Fruit fly (Drosophila melanogaster) whole organism, embryonic: ENCODE measurements around the gene pck.

Source experiments
- Antp ChIP-seq: fragments of 200-800 bp; sonication (Bioruptor generic); optimal IDR thresholded peaks from 3 replicates; lab custom pipeline; 2016; ENCODE audit warnings: missing biosample characterization, missing genetic modification characterization
- CG12104 ChIP-seq: fragments of 200-800 bp; sonication (Bioruptor generic); optimal IDR thresholded peaks from 3 replicates; lab custom pipeline; 2016; ENCODE audit warnings: missing biosample characterization, missing genetic modification characterization
- CG13775 ChIP-seq: fragments of 200-800 bp; sonication (Bioruptor generic); optimal IDR thresholded peaks from 3 replicates; lab custom pipeline; 2017; ENCODE audit warnings: missing biosample characterization, mild to moderate bottlenecking, missing genetic modification characterization
- CG15514 ChIP-seq: fragments of 200-800 bp; sonication (Bioruptor generic); optimal IDR thresholded peaks from 3 replicates; lab custom pipeline; 2017; ENCODE audit warnings: missing biosample characterization, missing genetic modification characterization, mild to moderate bottlenecking, moderate library complexity, missing genetic modification reagents
- CG17361 ChIP-seq: fragments of 200-800 bp; sonication (Bioruptor generic); IDR thresholded peaks from 3 replicates; pipeline ENCODE4 v1.3.6; 2022; ENCODE audit warnings: missing biosample characterization, missing genetic modification characterization
- CG17829 ChIP-seq: fragments of 200-800 bp; optimal IDR thresholded peaks from 2 replicates; lab custom pipeline; 2019; ENCODE audit warnings: missing biosample characterization, mild to moderate bottlenecking, missing genetic modification characterization, moderate library complexity
- CG17912 ChIP-seq: fragments of 200-800 bp; sonication (Bioruptor generic); optimal IDR thresholded peaks from 2 replicates; lab custom pipeline; 2018; ENCODE audit warnings: missing biosample characterization, mild to moderate bottlenecking, missing genetic modification characterization
- CG2875 ChIP-seq: fragments of 200-800 bp; sonication (Bioruptor generic); optimal IDR thresholded peaks from 2 replicates; lab custom pipeline; 2017; ENCODE audit warnings: missing biosample characterization, mild to moderate bottlenecking, missing genetic modification characterization, missing genetic modification reagents
- CG3995 ChIP-seq: fragments of 200-800 bp; sonication (Bioruptor generic); optimal IDR thresholded peaks from 3 replicates; lab custom pipeline; 2016; ENCODE audit warnings: missing biosample characterization, missing genetic modification characterization
- CG42726 ChIP-seq: fragments of 200-800 bp; sonication (Bioruptor generic); IDR thresholded peaks from 2 replicates; pipeline ENCODE4 v1.3.6; 2022; ENCODE audit warnings: missing biosample characterization, missing genetic modification characterization; ENCODE audit not compliant: partially characterized antibody
- CG4617 ChIP-seq: fragments of 200-800 bp; sonication (Bioruptor generic); optimal IDR thresholded peaks from 3 replicates; lab custom pipeline; 2016; ENCODE audit warnings: missing biosample characterization, missing genetic modification characterization, borderline replicate concordance
- CG6254 ChIP-seq: fragments of 200-800 bp; sonication (Bioruptor generic); optimal IDR thresholded peaks from 3 replicates; lab custom pipeline; 2017; ENCODE audit warnings: mild to moderate bottlenecking, missing biosample characterization, missing genetic modification reagents, missing genetic modification characterization
- CG6791 ChIP-seq: fragments of 200-800 bp; sonication (Bioruptor generic); IDR thresholded peaks from 3 replicates; pipeline ENCODE4 v1.3.6; 2022; ENCODE audit warnings: missing biosample characterization, missing genetic modification characterization; ENCODE audit not compliant: partially characterized antibody
- CG7963 ChIP-seq: fragments of 200-800 bp; sonication (Bioruptor generic); IDR thresholded peaks from 3 replicates; pipeline ENCODE4 v1.3.6; 2022; ENCODE audit warnings: missing biosample characterization, missing genetic modification characterization; ENCODE audit not compliant: partially characterized antibody
- Dll ChIP-seq: fragments of 200-800 bp; sonication (Bioruptor generic); IDR thresholded peaks from 4 replicates; pipeline ENCODE4 v1.3.6; 2022; ENCODE audit warnings: missing biosample characterization, missing genetic modification characterization; ENCODE audit not compliant: partially characterized antibody
- Drgx ChIP-seq: fragments of 200-800 bp; sonication (Bioruptor generic); IDR thresholded peaks from 2 replicates; pipeline ENCODE4 v1.3.6; 2022; ENCODE audit warnings: missing biosample characterization, missing genetic modification characterization
- E2f2 ChIP-seq: fragments of 200-800 bp; sonication (Bioruptor generic); IDR thresholded peaks from 2 replicates; pipeline ENCODE4 v1.3.6; 2022; ENCODE audit warnings: missing biosample characterization, missing genetic modification characterization
- Ets97D ChIP-seq: fragments of 200-800 bp; sonication (Bioruptor generic); optimal IDR thresholded peaks from 3 replicates; lab custom pipeline; 2016; ENCODE audit warnings: missing biosample characterization, missing genetic modification characterization
- HHEX ChIP-seq: fragments of 200-800 bp; sonication (Bioruptor generic); optimal IDR thresholded peaks from 3 replicates; lab custom pipeline; 2017; ENCODE audit warnings: missing biosample characterization, mild to moderate bottlenecking, missing genetic modification characterization, missing genetic modification reagents
- HmgD ChIP-seq: fragments of 200-800 bp; sonication (Bioruptor generic); optimal IDR thresholded peaks from 3 replicates; lab custom pipeline; 2016; ENCODE audit warnings: missing biosample characterization, missing genetic modification characterization
- HmgZ ChIP-seq: fragments of 200-800 bp; sonication (Bioruptor generic); optimal IDR thresholded peaks from 2 replicates; lab custom pipeline; 2018; ENCODE audit warnings: missing biosample characterization, mild to moderate bottlenecking, missing genetic modification characterization
- Hmr ChIP-seq: fragments of 200-800 bp; sonication (Bioruptor generic); optimal IDR thresholded peaks from 3 replicates; lab custom pipeline; 2017; ENCODE audit warnings: mild to moderate bottlenecking, missing biosample characterization, missing genetic modification reagents, missing genetic modification characterization
- Lpt ChIP-seq: fragments of >200 bp; optimal IDR thresholded peaks from 2 replicates; lab custom pipeline; 2018; ENCODE audit warnings: missing biosample characterization, missing genetic modification characterization
- Max ChIP-seq: fragments of 200-800 bp; sonication (Bioruptor generic); optimal IDR thresholded peaks from 2 replicates; lab custom pipeline; 2016; ENCODE audit warnings: missing biosample characterization, mild to moderate bottlenecking, missing genetic modification characterization
- Med ChIP-seq: fragments of 200-800 bp; sonication (Bioruptor generic); peaks from one replicate; lab custom pipeline; 2016; ENCODE audit warnings: missing biosample characterization, missing genetic modification characterization, mild to moderate bottlenecking, inconsistent platforms, moderate library complexity
- Opbp ChIP-seq: fragments of 200-800 bp; sonication (Bioruptor generic); IDR thresholded peaks from 3 replicates; pipeline ENCODE4 v1.3.6; 2022; ENCODE audit warnings: missing biosample characterization, missing genetic modification characterization; ENCODE audit not compliant: partially characterized antibody
- Pdp1 ChIP-seq, 2 experiments: fragments of 200-800 bp; sonication (Bioruptor generic); optimal IDR thresholded peaks; 3 replicates each; lab custom pipeline; 2016; ENCODE audit warnings: missing biosample characterization in 2 of 2, missing genetic modification characterization in 2 of 2, mild to moderate bottlenecking in 1 of 2, moderate library complexity in 1 of 2
- Sin3A ChIP-seq: fragments of >200 bp; optimal IDR thresholded peaks from 2 replicates; lab custom pipeline; 2018
- Sox102F ChIP-seq: fragments of 200-800 bp; sonication (Bioruptor generic); optimal IDR thresholded peaks from 2 replicates; lab custom pipeline; 2018; ENCODE audit warnings: missing biosample characterization, mild to moderate bottlenecking, missing genetic modification characterization, moderate library complexity
- YL-1 ChIP-seq: fragments of 200-800 bp; sonication (Bioruptor generic); optimal IDR thresholded peaks from 3 replicates; lab custom pipeline; 2017; ENCODE audit warnings: missing biosample characterization, mild to moderate bottlenecking, missing genetic modification characterization
- amos ChIP-seq: fragments of 200-800 bp; sonication (Bioruptor generic); IDR thresholded peaks from 2 replicates; pipeline ENCODE4 v1.3.6; 2022; ENCODE audit warnings: missing biosample characterization, missing genetic modification characterization; ENCODE audit not compliant: partially characterized antibody
- dmrt11E ChIP-seq: fragments of 200-800 bp; sonication (Bioruptor generic); optimal IDR thresholded peaks from 3 replicates; lab custom pipeline; 2018; ENCODE audit warnings: missing biosample characterization, mild to moderate bottlenecking, missing genetic modification characterization, moderate library complexity
- gfzf ChIP-seq: fragments of 200-800 bp; sonication (Bioruptor generic); optimal IDR thresholded peaks from 2 replicates; lab custom pipeline; 2016; ENCODE audit warnings: missing biosample characterization, mild to moderate bottlenecking, missing genetic modification characterization, moderate library complexity
- grau ChIP-seq: fragments of 200-800 bp; optimal IDR thresholded peaks from 3 replicates; lab custom pipeline; 2019; ENCODE audit warnings: missing biosample characterization, mild to moderate bottlenecking, missing genetic modification characterization, moderate library complexity
- grn ChIP-seq: fragments of 200-800 bp; sonication (Bioruptor generic); optimal IDR thresholded peaks from 3 replicates; lab custom pipeline; 2017; ENCODE audit warnings: missing biosample characterization, missing genetic modification characterization
- mirr ChIP-seq: fragments of 200-800 bp; sonication (Bioruptor generic); optimal IDR thresholded peaks from 3 replicates; lab custom pipeline; 2018; ENCODE audit warnings: missing biosample characterization, mild to moderate bottlenecking, missing genetic modification characterization
- nerfin-2 ChIP-seq: fragments of 200-800 bp; sonication (Bioruptor generic); IDR thresholded peaks from 2 replicates; pipeline ENCODE4 v1.3.6; 2022; ENCODE audit warnings: missing biosample characterization, missing genetic modification characterization; ENCODE audit not compliant: partially characterized antibody
- nom ChIP-seq: fragments of 200-800 bp; sonication (Bioruptor generic); optimal IDR thresholded peaks from 2 replicates; lab custom pipeline; 2017; ENCODE audit warnings: missing biosample characterization, missing genetic modification characterization, mild to moderate bottlenecking, moderate library complexity, missing genetic modification reagents
- sens ChIP-seq: fragments of 200-800 bp; sonication (Bioruptor generic); peaks from one replicate; lab custom pipeline; 2016; ENCODE audit warnings: missing biosample characterization, missing genetic modification characterization
- sna ChIP-seq: fragments of 200-800 bp; sonication (Bioruptor generic); IDR thresholded peaks from 2 replicates; pipeline ENCODE4 v1.3.6; 2022; ENCODE audit warnings: missing biosample characterization, missing genetic modification characterization; ENCODE audit not compliant: partially characterized antibody
- vvl ChIP-seq: fragments of 200-800 bp; sonication (Bioruptor generic); IDR thresholded peaks from 2 replicates; pipeline ENCODE4 v1.3.6; 2022; ENCODE audit warnings: missing biosample characterization, missing genetic modification characterization
- wek ChIP-seq: fragments of 200-800 bp; sonication (Bioruptor generic); optimal IDR thresholded peaks from 3 replicates; lab custom pipeline; 2018; ENCODE audit warnings: missing biosample characterization, mild to moderate bottlenecking, missing genetic modification characterization, moderate library complexity
- yki ChIP-seq: fragments of >200 bp; optimal IDR thresholded peaks from 3 replicates; lab custom pipeline; 2018
- zen2 ChIP-seq: fragments of 200-800 bp; sonication (Bioruptor generic); IDR thresholded peaks from 3 replicates; pipeline ENCODE4 v1.3.6; 2022; ENCODE audit warnings: missing biosample characterization, missing genetic modification characterization; ENCODE audit not compliant: partially characterized antibody

pck gene

dm6 chrX:1460278-1460872, 10.1 kb upstream of the pck start, which contains the start of gene Lrpprc2 (continued):
- TF ChIP-seq Dll (GFP tag; lab: Robert Waterston, UW) (0 out of 4 replicates have a peak, but pooled peaks have one; percentile 27), CG17912 (GFP tag; lab: Kevin White, UChicago) (peak; percentile 28), E2f2 (GFP tag; lab: Robert Waterston, UW) (peak; percentile 72)

DNA sequence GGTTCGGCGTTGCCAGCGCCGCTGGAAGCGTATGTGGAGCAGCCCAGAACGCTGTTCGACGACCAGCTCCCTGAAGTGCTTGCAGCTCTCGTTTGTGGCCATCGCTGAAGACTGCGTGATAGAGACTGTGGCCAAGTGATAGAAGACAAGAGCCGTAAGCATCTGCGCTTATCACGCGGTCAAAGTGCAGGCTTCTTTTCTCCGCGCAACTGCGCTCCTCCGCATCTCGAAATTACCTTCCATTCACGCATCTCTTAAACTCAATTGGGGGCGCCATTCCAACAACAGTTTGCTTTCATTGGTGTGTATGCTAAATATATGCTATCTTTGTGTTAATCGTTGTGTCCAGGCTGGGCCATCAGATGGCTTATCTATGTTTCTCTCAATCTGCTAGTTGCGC, 8.9 kb upstream of the pck start, which contains the start of gene CG14787:
Gene CG14787 (minus strand): TSS at position 133 of the 400 bp plus-strand sequence.
- TF ChIP-seq CG17912 (GFP tag; lab: Kevin White, UChicago): no peak
- TF ChIP-seq Lpt (GFP tag; lab: Kevin White, UChicago): no peak
- TF ChIP-seq nom (GFP tag; lab: Kevin White, UChicago): peak; percentile 58
- TF ChIP-seq Drgx (GFP tag; lab: Robert Waterston, UW): 0 out of 2 replicates have a peak, but pooled peaks have one; percentile 37
- TF ChIP-seq Pdp1 (GFP tag; optimal IDR thresholded peaks at IDR 0.05; lab: Kevin White, UChicago): peak in 1 of 2 experiments; percentile 52
- TF ChIP-seq, all 482 proteins: peak for 3

dm6 chrX:1464033-1464432, 6.4 kb upstream of the pck start, which contains the start of gene Ns3:
Gene Ns3 (minus strand): TSS chrX:1464220.
- TF ChIP-seq HmgZ (tag; lab: Kevin White, UChicago) (peak; percentile 51), zen2 (peak; percentile 89), CG6254 (GFP tag; lab: Kevin White, UChicago) (no peak), CG15514 (GFP tag; lab: Kevin White, UChicago) (peak; percentile 86), wek (no peak), dmrt11E (tag; lab: Kevin White, UChicago) (no peak), mirr (GFP tag; lab: Kevin White, UChicago) (no peak), Opbp (peak; percentile 86), yki (lab: Kevin White, UChicago) (no peak), HmgD (GFP tag; lab: Kevin White, UChicago) (no peak), CG2875 (GFP tag; lab: Kevin White, UChicago) (no peak), CG12104 (GFP tag; lab: Kevin White, UChicago) (no peak), CG17829 (tag; lab: Kevin White, UChicago) (peak; percentile 18), Antp (GFP tag; lab: Kevin White, UChicago) (no peak), CG17361 (GFP tag; lab: Robert Waterston, UW) (no peak), CG4617 (peak; percentile 9), Med (GFP tag; lab: Kevin White, UChicago) (peak; percentile 52), Sox102F (GFP tag; lab: Kevin White, UChicago) (no peak), sna (peak; percentile 88), YL-1 (GFP tag; lab: Kevin White, UChicago) (peak; percentile 63), HHEX (no peak), amos (GFP tag; lab: Robert Waterston, UW) (peak; percentile 88), CG42726 (GFP tag; lab: Robert Waterston, UW) (peak; percentile 71; the same call in 1 of the 2 replicates), grn (GFP tag; lab: Kevin White, UChicago) (no peak), grau (no peak), Sin3A (peak; percentile 32), CG13775 (GFP tag; lab: Kevin White, UChicago) (no peak), Max (GFP tag; lab: Kevin White, UChicago) (peak; percentile 72), vvl (GFP tag; lab: Robert Waterston, UW) (peak; percentile 95), gfzf (GFP tag; lab: Kevin White, UChicago) (peak; percentile 40), CG7963 (GFP tag; lab: Robert Waterston, UW) (peak; percentile 91), CG17912 (GFP tag; lab: Kevin White, UChicago) (no peak), nerfin-2 (peak; percentile 82), CG6791 (GFP tag; lab: Robert Waterston, UW) (peak; percentile 91), CG3995 (GFP tag; lab: Kevin White, UChicago) (peak; percentile 53), Ets97D (GFP tag; lab: Kevin White, UChicago) (peak; percentile 2), sens (GFP tag; lab: Kevin White, UChicago) (peak; percentile 64), Hmr (GFP tag; lab: Kevin White, UChicago) (no peak)
